Worm (Caenorhabditis elegans) whole organism, midembryonic: ENCODE measurements around the gene C25F9.5.

Source experiments
- T22C8.4 ChIP-seq: fragments of 200-800 bp; sonication (Bioruptor generic); IDR thresholded peaks from 2 replicates; pipeline ENCODE4 v1.3.6; 2022; ENCODE audit warnings: missing genetic modification characterization, missing compliant biosample characterization
- cog-1 ChIP-seq: sonication (generic microtip); optimal IDR thresholded peaks from 2 replicates; lab custom pipeline; 2016; ENCODE audit warnings: missing genetic modification characterization, missing compliant biosample characterization
- flt-1 ChIP-seq: fragments of 200-800 bp; sonication (Bioruptor generic); IDR thresholded peaks from 2 replicates; pipeline ENCODE4 v1.3.6; 2022; ENCODE audit warnings: missing genetic modification characterization, missing compliant biosample characterization
- klf-2 ChIP-seq: fragments of 200-800 bp; sonication (Bioruptor generic); conservative IDR thresholded peaks from 2 replicates; pipeline ENCODE4 v1.3.6; 2022; ENCODE audit warnings: missing genetic modification reagents, missing genetic modification characterization, missing compliant biosample characterization
- med-1 ChIP-seq: sonication (generic microtip); optimal IDR thresholded peaks from 2 replicates; lab custom pipeline; 2017; ENCODE audit warnings: missing genetic modification characterization, mild to moderate bottlenecking, missing compliant biosample characterization, antibody characterized with exemption, missing genetic modification reagents; ENCODE audit not compliant: insufficient read depth
- ref-1 ChIP-seq: fragments of 200-800 bp; sonication (Bioruptor generic); conservative IDR thresholded peaks from 2 replicates; pipeline ENCODE4 v1.3.6; 2022; ENCODE audit warnings: missing genetic modification reagents, missing genetic modification characterization, missing compliant biosample characterization
- tab-1 ChIP-seq: fragments of 200-800 bp; sonication (Bioruptor generic); IDR thresholded peaks from 2 replicates; pipeline ENCODE4 v1.3.6; 2022; ENCODE audit warnings: missing genetic modification characterization, missing compliant biosample characterization
- ztf-23 ChIP-seq: fragments of 200-800 bp; sonication (Bioruptor generic); IDR thresholded peaks from 2 replicates; pipeline ENCODE4 v1.3.6; 2022; ENCODE audit warnings: missing genetic modification reagents, missing genetic modification characterization, missing compliant biosample characterization
- ztf-29 ChIP-seq: fragments of 200-800 bp; sonication (Bioruptor generic); IDR thresholded peaks from 2 replicates; pipeline ENCODE4 v1.3.6; 2022; ENCODE audit warnings: missing genetic modification reagents, missing genetic modification characterization, missing compliant biosample characterization

Gene C25F9.5

DNA sequence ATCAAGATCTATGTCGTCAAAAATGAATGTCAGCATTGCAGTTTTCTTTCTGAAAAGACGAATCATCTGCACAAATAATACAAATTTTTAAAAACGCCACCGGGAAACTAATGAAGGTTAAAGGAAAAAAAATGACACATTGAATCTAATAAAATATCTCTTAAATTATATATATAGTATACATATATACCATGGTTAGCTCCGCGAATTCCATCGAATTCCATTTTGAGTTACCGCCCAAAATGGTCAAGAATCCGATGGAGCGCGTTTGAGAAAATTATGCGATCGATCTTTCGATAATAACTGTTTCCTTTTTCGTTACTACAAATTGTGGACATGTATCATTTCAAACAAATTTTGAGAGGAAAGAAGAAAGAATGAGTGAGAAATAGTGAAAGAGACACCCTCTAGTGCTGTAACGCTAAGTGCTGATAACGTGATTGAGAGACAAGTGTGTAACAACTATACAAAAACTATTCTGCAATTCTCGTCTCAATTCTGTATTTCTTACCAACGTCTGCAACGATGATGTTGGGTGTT lies 5.3 kb downstream of the C25F9.5 start, which contains the start of the genes C25F9.6 and C25F9.10:
Gene C25F9.6, minus strand, starts transcription at position 51 of the 540 bp plus-strand sequence.
Gene C25F9.10, plus strand, starts transcription at position 454 of the 540 bp plus-strand sequence.
- TF ChIP-seq klf-2 (GFP tag; lab: Robert Waterston, UW) = no peak
- no peak for TF ChIP-seq med-1
- no peak for TF ChIP-seq T22C8.4 (GFP tag; lab: Robert Waterston, UW)
- no peak for TF ChIP-seq ref-1 (GFP tag; lab: Robert Waterston, UW)
- no peak for TF ChIP-seq cog-1
- TF ChIP-seq ztf-29 = no peak
- no peak for TF ChIP-seq tab-1 (GFP tag; lab: Robert Waterston, UW)
- no peak for TF ChIP-seq ztf-23 (GFP tag; lab: Robert Waterston, UW)
- TF ChIP-seq flt-1 (GFP tag; lab: Robert Waterston, UW) = no peak

DNA sequence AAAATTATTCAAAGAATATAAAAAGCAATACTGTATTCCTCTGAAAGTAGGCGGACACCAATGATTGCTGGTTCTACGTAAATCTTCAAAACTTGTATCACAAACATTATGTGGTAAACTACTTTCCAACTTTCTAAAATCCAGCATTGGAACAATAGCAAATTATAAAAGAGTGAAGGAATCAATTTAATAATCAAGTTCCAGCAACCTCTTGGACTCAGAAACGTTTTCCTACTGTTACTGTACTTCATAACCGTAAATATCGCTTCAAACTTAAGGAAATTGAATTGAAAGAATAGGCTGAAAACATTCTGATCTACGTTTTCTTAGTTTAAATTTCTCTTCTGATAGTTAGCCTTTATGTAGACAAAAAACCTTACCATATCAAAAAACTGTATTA lies 7.0 kb downstream of the C25F9.5 start:
- TF ChIP-seq ref-1 (GFP tag; lab: Robert Waterston, UW) = no peak
- TF ChIP-seq ztf-29 = no peak
- TF ChIP-seq ztf-23 (GFP tag; lab: Robert Waterston, UW) = no peak
- no peak for TF ChIP-seq klf-2 (GFP tag; lab: Robert Waterston, UW)
- TF ChIP-seq tab-1 (GFP tag; lab: Robert Waterston, UW) = no peak
- no peak for TF ChIP-seq flt-1 (GFP tag; lab: Robert Waterston, UW)
- TF ChIP-seq cog-1 = no peak
- TF ChIP-seq T22C8.4 (GFP tag; lab: Robert Waterston, UW) = no peak
- TF ChIP-seq med-1 = no peak

DNA sequence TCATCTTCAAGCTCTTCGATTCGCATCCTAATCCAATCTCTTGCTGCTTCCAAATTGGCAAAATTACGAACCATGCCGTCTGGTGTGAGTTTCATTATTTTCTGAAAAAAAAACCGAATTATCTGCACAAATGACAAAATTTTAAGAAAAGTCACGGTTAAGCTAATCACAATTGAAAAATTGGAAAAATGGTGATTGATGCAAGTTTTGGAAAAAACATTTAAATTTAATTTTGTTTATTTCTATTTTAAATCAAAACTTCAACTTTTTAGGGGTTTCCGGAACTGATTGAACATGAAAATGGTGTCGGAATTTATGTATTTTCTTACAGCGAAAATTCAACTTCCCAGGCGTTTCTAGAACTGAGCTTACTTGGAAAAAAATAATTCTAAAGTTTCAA lies 7.8 kb downstream of the C25F9.5 start, which contains the start of gene C25F9.12:
Gene C25F9.12, minus strand, starts transcription at position 101 of the 400 bp plus-strand sequence.
- TF ChIP-seq ztf-29 (no peak), ref-1 (GFP tag; lab: Robert Waterston, UW) (no peak), klf-2 (GFP tag; lab: Robert Waterston, UW) (no peak), med-1 (no peak), cog-1 (no peak), flt-1 (GFP tag; lab: Robert Waterston, UW) (no peak), ztf-23 (GFP tag; lab: Robert Waterston, UW) (no peak), T22C8.4 (GFP tag; lab: Robert Waterston, UW) (no peak), tab-1 (GFP tag; lab: Robert Waterston, UW) (no peak)

DNA sequence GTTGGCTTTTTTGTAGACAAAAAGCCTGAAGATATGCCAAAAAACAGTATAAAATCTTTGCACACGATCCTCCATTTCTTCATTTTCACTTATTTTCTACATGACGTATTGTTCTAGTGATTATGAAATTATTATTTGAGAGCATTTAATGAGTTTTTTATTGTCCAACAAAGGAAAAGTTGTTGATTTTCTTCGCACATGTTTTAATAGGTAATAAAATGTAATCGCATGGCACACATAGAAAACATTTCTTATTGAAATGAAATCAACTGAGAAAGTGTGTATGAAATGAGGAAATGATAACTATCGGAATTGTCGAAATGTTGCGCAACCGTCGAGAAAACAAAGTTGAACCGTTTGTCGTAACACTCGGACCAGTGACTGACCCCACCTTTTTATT lies 9.2 kb downstream of the C25F9.5 start:
- TF ChIP-seq ztf-23 (GFP tag; lab: Robert Waterston, UW) = no peak
- no peak for TF ChIP-seq ztf-29
- TF ChIP-seq med-1 = no peak
- no peak for TF ChIP-seq T22C8.4 (GFP tag; lab: Robert Waterston, UW)
- TF ChIP-seq flt-1 (GFP tag; lab: Robert Waterston, UW) = no peak

DNA sequence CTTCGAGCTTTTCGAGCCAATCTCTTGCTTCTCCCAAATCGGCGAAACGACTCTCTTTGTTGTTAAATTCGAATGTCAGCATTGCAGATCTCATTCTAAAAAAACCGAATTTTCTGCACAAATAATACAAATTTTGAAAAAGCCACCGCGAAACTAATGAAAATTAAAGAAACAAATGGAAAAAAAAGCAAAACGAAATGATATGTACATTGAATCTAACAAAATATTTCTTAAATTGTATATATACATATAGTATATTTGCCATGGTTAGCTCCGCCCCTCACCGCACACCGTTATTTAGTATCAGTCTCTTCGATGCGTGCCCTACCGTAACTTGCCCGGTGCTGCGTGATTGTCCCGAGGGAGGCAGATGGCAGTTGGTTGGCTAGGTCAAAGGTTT lies 10.0 kb downstream of the C25F9.5 start, which contains the start of gene srw-86:
Gene srw-86, minus strand, starts transcription at position 101 of the 400 bp plus-strand sequence.
- TF ChIP-seq cog-1 (no peak), klf-2 (GFP tag; lab: Robert Waterston, UW) (no peak), ztf-23 (GFP tag; lab: Robert Waterston, UW) (no peak), med-1 (no peak), flt-1 (GFP tag; lab: Robert Waterston, UW) (no peak), T22C8.4 (GFP tag; lab: Robert Waterston, UW) (no peak), tab-1 (GFP tag; lab: Robert Waterston, UW) (no peak)

DNA sequence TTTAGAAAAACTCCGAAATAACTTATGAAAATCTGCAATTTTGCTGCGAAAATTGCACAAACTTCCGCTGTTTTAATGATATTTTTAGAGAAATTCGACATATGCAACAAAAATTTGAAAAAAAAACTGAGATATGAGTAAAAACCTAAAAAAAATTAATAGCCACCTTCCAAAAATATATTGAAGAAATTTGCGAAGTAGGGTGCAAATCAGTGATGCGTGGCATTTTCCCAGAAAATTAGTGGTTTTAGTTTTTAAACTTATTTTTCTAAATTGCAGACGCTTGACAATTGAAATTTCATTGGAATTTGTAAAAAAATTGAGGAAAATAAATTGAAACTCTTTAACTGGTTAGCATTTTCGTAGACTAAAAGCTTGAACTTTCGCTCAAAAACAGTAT lies 11.8 kb downstream of the C25F9.5 start, which contains the start of gene C25F9.13:
Gene C25F9.13, minus strand, starts transcription at position 101 of the 400 bp plus-strand sequence.
- TF ChIP-seq tab-1 (GFP tag; lab: Robert Waterston, UW) (no peak), cog-1 (no peak), med-1 (no peak), ref-1 (GFP tag; lab: Robert Waterston, UW) (no peak), T22C8.4 (GFP tag; lab: Robert Waterston, UW) (no peak), ztf-29 (no peak), ztf-23 (GFP tag; lab: Robert Waterston, UW) (no peak), flt-1 (GFP tag; lab: Robert Waterston, UW) (no peak), klf-2 (GFP tag; lab: Robert Waterston, UW) (no peak)

DNA sequence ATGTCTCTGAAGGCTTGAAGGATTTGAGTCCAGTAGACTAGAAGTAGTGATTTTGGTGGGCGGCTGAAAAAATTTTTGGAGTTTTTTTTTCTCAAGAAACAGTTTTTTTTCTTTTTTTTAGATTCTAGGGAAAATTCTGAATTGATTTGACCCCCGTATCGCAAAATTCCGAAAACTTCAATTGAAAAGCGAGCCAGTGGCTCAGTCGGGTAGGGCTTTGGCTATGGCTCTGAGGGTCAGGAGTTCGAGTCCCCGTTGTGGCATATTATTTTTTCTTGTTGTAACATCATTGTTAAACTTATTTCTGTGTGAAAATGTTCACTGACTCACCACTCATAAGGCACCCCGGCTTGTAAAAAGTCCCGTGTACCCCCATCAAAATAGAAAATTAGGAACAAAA lies 12.3 kb downstream of the C25F9.5 start:
- TF ChIP-seq ztf-29 (no peak), cog-1 (no peak)

DNA sequence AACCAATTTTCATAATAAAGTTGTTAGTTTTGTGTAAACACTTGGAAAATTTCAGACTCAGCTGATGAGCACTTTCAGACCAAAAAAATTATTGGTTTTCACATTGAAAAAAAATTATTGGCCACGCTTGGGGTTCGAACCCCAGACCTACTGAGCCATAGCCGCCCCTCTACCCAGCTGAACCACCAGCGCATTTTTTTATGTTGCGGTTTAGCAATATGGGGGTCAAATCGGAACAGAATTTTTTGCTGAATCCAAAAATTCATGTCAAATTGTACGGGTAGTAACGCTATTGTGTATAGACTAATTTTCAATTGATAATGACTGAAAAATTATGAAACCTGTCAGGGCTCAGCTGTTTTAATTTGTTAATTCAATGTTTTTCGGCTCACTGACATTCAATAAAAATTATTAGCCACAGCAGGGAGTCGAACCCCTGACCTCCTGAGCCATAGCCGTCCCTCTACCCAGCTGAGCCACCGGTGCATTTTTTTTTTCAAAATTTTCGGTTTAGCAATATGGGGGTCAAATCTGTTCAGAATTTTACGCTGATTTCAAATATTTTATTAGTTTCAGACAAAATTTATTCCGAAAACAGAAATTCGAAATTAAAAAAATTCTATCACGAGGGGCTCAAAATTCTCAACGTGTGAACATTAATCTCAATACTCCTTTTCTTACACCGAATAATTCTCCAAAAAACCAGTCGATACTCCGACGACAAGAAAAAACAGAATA lies 13.9 kb downstream of the C25F9.5 start:
- TF ChIP-seq tab-1 (GFP tag; lab: Robert Waterston, UW) (no peak), ztf-29 (no peak), T22C8.4 (GFP tag; lab: Robert Waterston, UW) (no peak), klf-2 (GFP tag; lab: Robert Waterston, UW) (no peak), cog-1 (no peak), ztf-23 (GFP tag; lab: Robert Waterston, UW) (no peak), med-1 (no peak), flt-1 (GFP tag; lab: Robert Waterston, UW) (no peak), ref-1 (GFP tag; lab: Robert Waterston, UW) (no peak)

DNA sequence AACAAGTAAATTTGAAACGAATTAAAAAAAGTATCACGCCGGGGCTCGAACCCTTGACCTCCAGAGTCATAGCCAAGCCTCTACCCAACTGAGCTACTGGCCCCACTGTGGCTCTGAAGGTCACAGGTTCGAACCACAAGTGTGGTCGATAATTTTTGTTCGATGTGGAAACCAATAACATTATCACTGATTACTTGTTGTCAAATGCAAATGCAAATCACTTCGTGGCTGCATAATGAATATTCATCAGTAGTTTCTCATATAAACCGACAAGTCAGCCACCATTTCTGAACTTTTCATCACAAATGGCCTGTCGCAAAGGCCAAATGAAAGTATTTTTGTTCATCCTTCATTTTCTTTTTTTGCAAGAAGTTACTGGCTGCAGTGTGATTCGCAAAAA lies 15.9 kb downstream of the C25F9.5 start, which contains the start of gene C25F9.8:
Gene C25F9.8, plus strand, starts transcription at position 301 of the 400 bp plus-strand sequence.
- TF ChIP-seq med-1 = no peak
- TF ChIP-seq ztf-29 = no peak
- TF ChIP-seq T22C8.4 (GFP tag; lab: Robert Waterston, UW) = no peak
- TF ChIP-seq klf-2 (GFP tag; lab: Robert Waterston, UW) = no peak
- no peak for TF ChIP-seq cog-1
- no peak for TF ChIP-seq ref-1 (GFP tag; lab: Robert Waterston, UW)
- TF ChIP-seq flt-1 (GFP tag; lab: Robert Waterston, UW) = no peak
- no peak for TF ChIP-seq tab-1 (GFP tag; lab: Robert Waterston, UW)
- no peak for TF ChIP-seq ztf-23 (GFP tag; lab: Robert Waterston, UW)
